Fruit fly (Drosophila melanogaster): ENCODE measurements around the gene CG17177.

Gene CG17177

dm6 chr3L:14701578-14701977, at the start of gene CG17177:
CG17177 (minus strand) TSS chr3L:14701678.
- TF ChIP-seq ovo (GFP tag; optimal IDR thresholded peaks at IDR 0.05) (no peak), CG14711 (tag; optimal IDR thresholded peaks at IDR 0.05) (no peak), CG1620 (GFP tag; optimal IDR thresholded peaks at IDR 0.05) (no peak), CG7045 (GFP tag; optimal IDR thresholded peaks at IDR 0.05) (no peak), CG33017 (tag; optimal IDR thresholded peaks at IDR 0.05) (no peak), toe (GFP tag; optimal IDR thresholded peaks at IDR 0.05) (no peak), kay (GFP tag; ENCODE audit: borderline replicate concordance) (no peak), tj (GFP tag; optimal IDR thresholded peaks at IDR 0.05) (no peak), Mnt (GFP tag; optimal IDR thresholded peaks at IDR 0.05) (no peak), bab1 (GFP tag; optimal IDR thresholded peaks at IDR 0.05) (no peak), cic (GFP tag; optimal IDR thresholded peaks at IDR 0.05) (no peak), Crg-1 (GFP tag; optimal IDR thresholded peaks at IDR 0.05) (no peak), Hr96 (GFP tag; optimal IDR thresholded peaks at IDR 0.05) (no peak)

dm6 chr3L:14751056-14751671, 49.7 kb upstream of the CG17177 start:
- TF ChIP-seq toe (GFP tag; optimal IDR thresholded peaks at IDR 0.05) (no peak), tj (GFP tag; optimal IDR thresholded peaks at IDR 0.05) (no peak), CG33017 (tag; optimal IDR thresholded peaks at IDR 0.05) (no peak), bab1 (GFP tag; optimal IDR thresholded peaks at IDR 0.05) (no peak), Crg-1 (GFP tag; optimal IDR thresholded peaks at IDR 0.05) (no peak), cic (GFP tag; optimal IDR thresholded peaks at IDR 0.05) (no peak), CG12768 (GFP tag; optimal IDR thresholded peaks at IDR 0.05) (no peak), ovo (GFP tag; optimal IDR thresholded peaks at IDR 0.05) (no peak), Mnt (GFP tag; optimal IDR thresholded peaks at IDR 0.05) (no peak), CG11617 (GFP tag; optimal IDR thresholded peaks at IDR 0.05) (no peak), CG1620 (GFP tag; optimal IDR thresholded peaks at IDR 0.05) (no peak), CG14711 (tag; optimal IDR thresholded peaks at IDR 0.05) (no peak)

- TF ChIP-seq CG11617 (GFP tag; optimal IDR thresholded peaks at IDR 0.05) (no peak), CG12768 (GFP tag; optimal IDR thresholded peaks at IDR 0.05) (no peak), CG5204 (GFP tag; optimal IDR thresholded peaks at IDR 0.05) (no peak), toe (GFP tag; optimal IDR thresholded peaks at IDR 0.05) (no peak), CG7045 (GFP tag; optimal IDR thresholded peaks at IDR 0.05) (no peak), Clk (GFP tag; optimal IDR thresholded peaks at IDR 0.05) (no peak), bab1 (GFP tag; optimal IDR thresholded peaks at IDR 0.05) (no peak), cic (GFP tag; optimal IDR thresholded peaks at IDR 0.05) (no peak), CG14711 (tag; optimal IDR thresholded peaks at IDR 0.05) (no peak), pad (GFP tag; optimal IDR thresholded peaks at IDR 0.05) (no peak), cnc (optimal IDR thresholded peaks at IDR 0.05) (no peak), Mnt (GFP tag; optimal IDR thresholded peaks at IDR 0.05) (no peak), Crg-1 (GFP tag; optimal IDR thresholded peaks at IDR 0.05) (no peak), CG33017 (tag; optimal IDR thresholded peaks at IDR 0.05) (no peak), tj (GFP tag; optimal IDR thresholded peaks at IDR 0.05) (no peak), Hr96 (GFP tag; optimal IDR thresholded peaks at IDR 0.05) (no peak), ovo (GFP tag; optimal IDR thresholded peaks at IDR 0.05) (no peak), CG7101 (tag; optimal IDR thresholded peaks at IDR 0.05) (no peak), CG1620 (GFP tag; optimal IDR thresholded peaks at IDR 0.05) (no peak)
Observed at dm6 chr3L:14743106-14743692, 41.7 kb upstream of the CG17177 start.

- no peak for TF ChIP-seq kay (GFP tag; ENCODE audit: borderline replicate concordance)
- no peak for TF ChIP-seq CG5204 (GFP tag; optimal IDR thresholded peaks at IDR 0.05)
- no peak for TF ChIP-seq cic (GFP tag; optimal IDR thresholded peaks at IDR 0.05)
- TF ChIP-seq CG7045 (GFP tag; optimal IDR thresholded peaks at IDR 0.05), result no peak
- no peak for TF ChIP-seq pad (GFP tag; optimal IDR thresholded peaks at IDR 0.05)
- no peak for TF ChIP-seq Crg-1 (GFP tag; optimal IDR thresholded peaks at IDR 0.05)
- no peak for TF ChIP-seq Clk (GFP tag; optimal IDR thresholded peaks at IDR 0.05)
- TF ChIP-seq Hr96 (GFP tag; optimal IDR thresholded peaks at IDR 0.05), result no peak
- no peak for TF ChIP-seq CG7101 (tag; optimal IDR thresholded peaks at IDR 0.05)
- no peak for TF ChIP-seq cnc (optimal IDR thresholded peaks at IDR 0.05)
- TF ChIP-seq CG11617 (GFP tag; optimal IDR thresholded peaks at IDR 0.05), result no peak
- TF ChIP-seq CG14711 (tag; optimal IDR thresholded peaks at IDR 0.05), result no peak
- no peak for TF ChIP-seq CG1620 (GFP tag; optimal IDR thresholded peaks at IDR 0.05)
Observed at dm6 chr3L:14733417-14733816, 31.9 kb upstream of the CG17177 start, which contains the start of gene CG13471. CG13471 (minus strand) TSS chr3L:14733517.

dm6 chr3L:14731790-14732189, 30.3 kb upstream of the CG17177 start:
- TF ChIP-seq cnc (optimal IDR thresholded peaks at IDR 0.05), result no peak
- no peak for TF ChIP-seq Mnt (GFP tag; optimal IDR thresholded peaks at IDR 0.05)
- no peak for TF ChIP-seq Hr96 (GFP tag; optimal IDR thresholded peaks at IDR 0.05)

- TF ChIP-seq tj (GFP tag; optimal IDR thresholded peaks at IDR 0.05) (no peak), Hr96 (GFP tag; optimal IDR thresholded peaks at IDR 0.05) (no peak), CG11617 (GFP tag; optimal IDR thresholded peaks at IDR 0.05) (no peak), CG12768 (GFP tag; optimal IDR thresholded peaks at IDR 0.05) (no peak), Mnt (GFP tag; optimal IDR thresholded peaks at IDR 0.05) (no peak), CG14711 (tag; optimal IDR thresholded peaks at IDR 0.05) (no peak), cnc (optimal IDR thresholded peaks at IDR 0.05) (no peak), kay (GFP tag; ENCODE audit: borderline replicate concordance) (no peak), ovo (GFP tag; optimal IDR thresholded peaks at IDR 0.05) (no peak), pad (GFP tag; optimal IDR thresholded peaks at IDR 0.05) (no peak), CG7101 (tag; optimal IDR thresholded peaks at IDR 0.05) (no peak), CG7045 (GFP tag; optimal IDR thresholded peaks at IDR 0.05) (no peak)
Observed at dm6 chr3L:14728460-14728859, 27.0 kb upstream of the CG17177 start, which contains the start of gene CG13473. CG13473 (plus strand) TSS chr3L:14728760.
